ENCODE assay signal across 1 fruit fly cellular context in genomic region chrX:16723203-16724173, dm6.
A peak's percentile ranks its signal among the peaks of the same experiment; 100 is the strongest.
TF ChIP-seq lines count a peak whose summit lies in the region.

No protein-coding gene starts in this region.

TF ChIP-seq in whole organism, embryonic, 481 proteins besides CTCF, POLR2A, EP300 and RAD21 (continued from another document and continues in another):
- TF ChIP-seq CG11696 (GFP tag; IDR thresholded peaks at IDR 0.05; lab: Robert Waterston, UW), result peak; percentile 88
- peak; percentile 24 for TF ChIP-seq cwo (GFP tag; optimal IDR thresholded peaks at IDR 0.05; lab: Kevin White, UChicago)
- TF ChIP-seq esg (GFP tag; conservative IDR thresholded peaks at IDR 0.05; lab: Robert Waterston, UW), result peak; percentile 45
- peak; percentile 19 for TF ChIP-seq zfh2 (GFP tag; optimal IDR thresholded peaks at IDR 0.05; lab: Kevin White, UChicago)
- peak; percentile 79 for TF ChIP-seq CG15601 (tag; optimal IDR thresholded peaks at IDR 0.05; lab: Kevin White, UChicago)
- no peak for TF ChIP-seq peb (GFP tag; IDR thresholded peaks at IDR 0.05; lab: Robert Waterston, UW)
- TF ChIP-seq nerfin-1 (tag; optimal IDR thresholded peaks at IDR 0.05; lab: Kevin White, UChicago), result peak; percentile 1
- TF ChIP-seq ewg (GFP tag; optimal IDR thresholded peaks at IDR 0.05; lab: Kevin White, UChicago), result peak; percentile 59
- peak; percentile 17 for TF ChIP-seq CG12071 (GFP tag; optimal IDR thresholded peaks at IDR 0.05; lab: Kevin White, UChicago)
- peak; percentile 44 for TF ChIP-seq odd (GFP tag; optimal IDR thresholded peaks at IDR 0.05; lab: Kevin White, UChicago)
- TF ChIP-seq CG16815 (GFP tag; optimal IDR thresholded peaks at IDR 0.05; lab: Kevin White, UChicago), result peak; percentile 56
- TF ChIP-seq Usf (GFP tag; optimal IDR thresholded peaks at IDR 0.05; lab: Kevin White, UChicago), result peak; percentile 49
- TF ChIP-seq luna (GFP tag; optimal IDR thresholded peaks at IDR 0.05; lab: Kevin White, UChicago), result no peak
- TF ChIP-seq Oli (tag; optimal IDR thresholded peaks at IDR 0.05; lab: Kevin White, UChicago), result peak; percentile 80
- TF ChIP-seq Hmr (GFP tag; optimal IDR thresholded peaks at IDR 0.05; lab: Kevin White, UChicago), result peak; percentile 85
- TF ChIP-seq Nf-YA (GFP tag; IDR thresholded peaks at IDR 0.05; lab: Robert Waterston, UW), result no peak
- TF ChIP-seq Bteb2 (GFP tag; optimal IDR thresholded peaks at IDR 0.05; lab: Kevin White, UChicago), result peak; percentile 66
- peak; percentile 69 for TF ChIP-seq tgo (GFP tag; IDR thresholded peaks at IDR 0.05; lab: Robert Waterston, UW)
- TF ChIP-seq CG14667 (GFP tag; IDR thresholded peaks at IDR 0.05; lab: Robert Waterston, UW), result peak; percentile 34
- TF ChIP-seq NK7.1 (GFP tag; optimal IDR thresholded peaks at IDR 0.05; lab: Kevin White, UChicago), result no peak
- TF ChIP-seq Scr (GFP tag; IDR thresholded peaks at IDR 0.05; lab: Robert Waterston, UW; ENCODE audit: partially characterized antibody), result no peak
- TF ChIP-seq CG7928 (GFP tag; optimal IDR thresholded peaks at IDR 0.05; lab: Kevin White, UChicago), result no peak
- peak; percentile 58 for TF ChIP-seq CG3847 (GFP tag; IDR thresholded peaks at IDR 0.05; lab: Robert Waterston, UW)
- peak; percentile 62 for TF ChIP-seq CG2875 (GFP tag; optimal IDR thresholded peaks at IDR 0.05; lab: Kevin White, UChicago)
- no peak for TF ChIP-seq pb (GFP tag; optimal IDR thresholded peaks at IDR 0.05; lab: Kevin White, UChicago)
- TF ChIP-seq hkb (optimal IDR thresholded peaks at IDR 0.05; lab: Kevin White, UChicago), result no peak
- TF ChIP-seq hkb (GFP tag; IDR thresholded peaks at IDR 0.05; lab: Robert Waterston, UW), result peak; percentile 83
- TF ChIP-seq sc (optimal IDR thresholded peaks at IDR 0.05; lab: Kevin White, UChicago), result no peak
- TF ChIP-seq sc (GFP tag; optimal IDR thresholded peaks at IDR 0.05; lab: Kevin White, UChicago), result peak; percentile 63
- peak; percentile 83 for TF ChIP-seq CG12391 (tag; optimal IDR thresholded peaks at IDR 0.05; lab: Kevin White, UChicago)
- TF ChIP-seq gsb-n (tag; optimal IDR thresholded peaks at IDR 0.05; lab: Kevin White, UChicago), result peak; percentile 78
- TF ChIP-seq CG6813 (GFP tag; optimal IDR thresholded peaks at IDR 0.05; lab: Kevin White, UChicago), result peak; percentile 20
- TF ChIP-seq tin (GFP tag; optimal IDR thresholded peaks at IDR 0.05; lab: Kevin White, UChicago), result peak; percentile 27
- TF ChIP-seq Drgx (GFP tag; IDR thresholded peaks at IDR 0.05; lab: Robert Waterston, UW), result peak; percentile 61; the same call in 1 of the 2 replicates
- peak; percentile 59 for TF ChIP-seq stc (GFP tag; IDR thresholded peaks at IDR 0.05; lab: Robert Waterston, UW)
- TF ChIP-seq so (GFP tag; IDR thresholded peaks at IDR 0.05; lab: Robert Waterston, UW), result peak; percentile 68; the same call in 2 of the 3 replicates
- TF ChIP-seq bcd (GFP tag; optimal IDR thresholded peaks at IDR 0.05; lab: Kevin White, UChicago), result peak; percentile 60
- TF ChIP-seq Awh (GFP tag; IDR thresholded peaks at IDR 0.05; lab: Robert Waterston, UW), result peak; percentile 55
- TF ChIP-seq CG9817 (tag; optimal IDR thresholded peaks at IDR 0.05; lab: Kevin White, UChicago), result peak; percentile 69
- TF ChIP-seq CoRest (tag; optimal IDR thresholded peaks at IDR 0.05; lab: Kevin White, UChicago), result peak; percentile 89
- TF ChIP-seq CG13287 (GFP tag; IDR thresholded peaks at IDR 0.05; lab: Robert Waterston, UW; ENCODE audit: partially characterized antibody), result no peak
- TF ChIP-seq CG31441 (GFP tag; IDR thresholded peaks at IDR 0.05; lab: Robert Waterston, UW), result peak; percentile 83
- TF ChIP-seq Asciz (GFP tag; optimal IDR thresholded peaks at IDR 0.05; lab: Kevin White, UChicago), result peak; percentile 32
- TF ChIP-seq Chrac-16 (GFP tag; optimal IDR thresholded peaks at IDR 0.05; lab: Kevin White, UChicago), result peak; percentile 49
- TF ChIP-seq CG14050 (GFP tag; IDR thresholded peaks at IDR 0.05; lab: Robert Waterston, UW), result peak; percentile 67; the same call in 2 of the 3 replicates
- TF ChIP-seq CG1792 (GFP tag; optimal IDR thresholded peaks at IDR 0.05; lab: Kevin White, UChicago), result no peak
- TF ChIP-seq Bgb (GFP tag; IDR thresholded peaks at IDR 0.05; lab: Robert Waterston, UW; ENCODE audit: partially characterized antibody), result peak; percentile 19; the same call in 1 of the 2 replicates
- TF ChIP-seq CG7963 (GFP tag; IDR thresholded peaks at IDR 0.05; lab: Robert Waterston, UW; ENCODE audit: partially characterized antibody), result no peak
- TF ChIP-seq bowl (GFP tag; IDR thresholded peaks at IDR 0.05; lab: Robert Waterston, UW), result no peak
- no peak for TF ChIP-seq YL-1 (GFP tag; optimal IDR thresholded peaks at IDR 0.05; lab: Kevin White, UChicago)
- peak; percentile 50 for TF ChIP-seq slp2 (GFP tag; optimal IDR thresholded peaks at IDR 0.05; lab: Kevin White, UChicago)
- peak; percentile 4 for TF ChIP-seq Antp (GFP tag; optimal IDR thresholded peaks at IDR 0.05; lab: Kevin White, UChicago)
- TF ChIP-seq CG4360 (GFP tag; IDR thresholded peaks at IDR 0.05; lab: Robert Waterston, UW), result peak; percentile 95
- TF ChIP-seq PHDP (tag; optimal IDR thresholded peaks at IDR 0.05; lab: Kevin White, UChicago), result peak; percentile 87
- no peak for TF ChIP-seq bigmax (GFP tag; optimal IDR thresholded peaks at IDR 0.05; lab: Kevin White, UChicago)
- peak; percentile 39 for TF ChIP-seq jing (GFP tag; optimal IDR thresholded peaks at IDR 0.05; lab: Kevin White, UChicago)
- peak; percentile 53; the same call in 2 of the 3 replicates for TF ChIP-seq CG11456 (GFP tag; IDR thresholded peaks at IDR 0.05; lab: Robert Waterston, UW)
- TF ChIP-seq CG2202 (tag; optimal IDR thresholded peaks at IDR 0.05; lab: Kevin White, UChicago), result peak; percentile 47
- TF ChIP-seq ATbp (GFP tag; optimal IDR thresholded peaks at IDR 0.05; lab: Kevin White, UChicago), result peak; percentile 71
- peak; percentile 65 for TF ChIP-seq D19A (tag; optimal IDR thresholded peaks at IDR 0.05; lab: Kevin White, UChicago)
- TF ChIP-seq Tbp (GFP tag; optimal IDR thresholded peaks at IDR 0.05; lab: Kevin White, UChicago), result no peak
- no peak for TF ChIP-seq Spps (tag; optimal IDR thresholded peaks at IDR 0.05; lab: Kevin White, UChicago)
- TF ChIP-seq tna (GFP tag; IDR thresholded peaks at IDR 0.05; lab: Robert Waterston, UW; ENCODE audit: partially characterized antibody), result no peak
- no peak for TF ChIP-seq vnd (GFP tag; IDR thresholded peaks at IDR 0.05; lab: Robert Waterston, UW; ENCODE audit: partially characterized antibody)
- TF ChIP-seq CG4820 (GFP tag; optimal IDR thresholded peaks at IDR 0.05; lab: Kevin White, UChicago), result peak; percentile 5
- peak; percentile 26; the same call in 1 of the 2 replicates for TF ChIP-seq CG4730 (GFP tag; IDR thresholded peaks at IDR 0.05; lab: Robert Waterston, UW)
- no peak for TF ChIP-seq Stat92E (GFP tag; optimal IDR thresholded peaks at IDR 0.05; lab: Kevin White, UChicago)
- no peak for TF ChIP-seq CG11560 (tag; IDR thresholded peaks at IDR 0.05; lab: Robert Waterston, UW)
- peak; percentile 54 for TF ChIP-seq CG4707 (GFP tag; optimal IDR thresholded peaks at IDR 0.05; lab: Kevin White, UChicago)
- peak; percentile 77 for TF ChIP-seq Med (GFP tag; lab: Kevin White, UChicago)
- TF ChIP-seq CG9932 (GFP tag; IDR thresholded peaks at IDR 0.05; lab: Robert Waterston, UW), result peak; percentile 66
- peak; percentile 54 for TF ChIP-seq CG1233 (GFP tag; optimal IDR thresholded peaks at IDR 0.05; lab: Kevin White, UChicago)
- TF ChIP-seq Side (GFP tag; optimal IDR thresholded peaks at IDR 0.05; lab: Kevin White, UChicago), result peak; percentile 24
- peak; percentile 72 for TF ChIP-seq D19B (GFP tag; optimal IDR thresholded peaks at IDR 0.05; lab: Kevin White, UChicago)
- peak; percentile 75 for TF ChIP-seq CG18599 (GFP tag; optimal IDR thresholded peaks at IDR 0.05; lab: Kevin White, UChicago)
- no peak for TF ChIP-seq C15 (GFP tag; IDR thresholded peaks at IDR 0.05; lab: Robert Waterston, UW)
- TF ChIP-seq tio (GFP tag; optimal IDR thresholded peaks at IDR 0.05; lab: Kevin White, UChicago), result peak; percentile 73
- TF ChIP-seq CG6854 (GFP tag; optimal IDR thresholded peaks at IDR 0.05; lab: Kevin White, UChicago), result peak; percentile 30
- TF ChIP-seq CG12155 (GFP tag; optimal IDR thresholded peaks at IDR 0.05; lab: Kevin White, UChicago), result peak; percentile 47
- peak; percentile 54 for TF ChIP-seq CG13296 (GFP tag; optimal IDR thresholded peaks at IDR 0.05; lab: Kevin White, UChicago)
- peak; percentile 55; the same call in 1 of the 2 replicates for TF ChIP-seq ara (GFP tag; IDR thresholded peaks at IDR 0.05; lab: Robert Waterston, UW)
- peak; percentile 2 for TF ChIP-seq ERR (GFP tag; optimal IDR thresholded peaks at IDR 0.05; lab: Kevin White, UChicago)
- TF ChIP-seq Deaf1 (tag; optimal IDR thresholded peaks at IDR 0.05; lab: Kevin White, UChicago), result peak; percentile 47
- peak; percentile 64 for TF ChIP-seq HHEX (GFP tag; optimal IDR thresholded peaks at IDR 0.05; lab: Kevin White, UChicago)
- no peak for TF ChIP-seq ems (GFP tag; optimal IDR thresholded peaks at IDR 0.05; lab: Kevin White, UChicago)
- TF ChIP-seq CG18011 (GFP tag; optimal IDR thresholded peaks at IDR 0.05; lab: Kevin White, UChicago), result peak; percentile 48
- no peak for TF ChIP-seq CG8290 (GFP tag; optimal IDR thresholded peaks at IDR 0.05; lab: Kevin White, UChicago)
- TF ChIP-seq CG8290 (tag; optimal IDR thresholded peaks at IDR 0.05; lab: Kevin White, UChicago), result peak in 1 of 2 experiments; percentile 2
- TF ChIP-seq Abd-B (GFP tag; optimal IDR thresholded peaks at IDR 0.05; lab: Kevin White, UChicago), result peak; percentile 69
- TF ChIP-seq CG9727 (GFP tag; optimal IDR thresholded peaks at IDR 0.05; lab: Kevin White, UChicago), result peak; percentile 78
- peak; percentile 78 for TF ChIP-seq CG32767 (GFP tag; IDR thresholded peaks at IDR 0.05; lab: Robert Waterston, UW)
- peak; percentile 64 for TF ChIP-seq BtbVII (GFP tag; optimal IDR thresholded peaks at IDR 0.05; lab: Kevin White, UChicago)
- TF ChIP-seq CG12236 (GFP tag; optimal IDR thresholded peaks at IDR 0.05; lab: Kevin White, UChicago), result peak; percentile 27
- TF ChIP-seq shn (GFP tag; optimal IDR thresholded peaks at IDR 0.05; lab: Kevin White, UChicago), result peak; percentile 25
- TF ChIP-seq CG31388 (GFP tag; optimal IDR thresholded peaks at IDR 0.05; lab: Kevin White, UChicago), result no peak
- TF ChIP-seq CG10654 (GFP tag; optimal IDR thresholded peaks at IDR 0.05; lab: Kevin White, UChicago), result peak; percentile 39
- TF ChIP-seq CG7357 (GFP tag; IDR thresholded peaks at IDR 0.05; lab: Robert Waterston, UW), result peak; percentile 54; the same call in 2 of the 3 replicates
- 0 out of 2 replicates have a peak, but pooled peaks have one; percentile 27 for TF ChIP-seq gsb (GFP tag; IDR thresholded peaks at IDR 0.05; lab: Robert Waterston, UW)
- TF ChIP-seq Oaz (GFP tag; IDR thresholded peaks at IDR 0.05; lab: Robert Waterston, UW), result 0 out of 2 replicates have a peak, but pooled peaks have one; percentile 30
- TF ChIP-seq cad (GFP tag; optimal IDR thresholded peaks at IDR 0.05; lab: Kevin White, UChicago), result no peak
- peak; percentile 8 for TF ChIP-seq wek (GFP tag; optimal IDR thresholded peaks at IDR 0.05; lab: Kevin White, UChicago)
- TF ChIP-seq CG1647 (GFP tag; optimal IDR thresholded peaks at IDR 0.05; lab: Kevin White, UChicago), result no peak
- TF ChIP-seq pho (GFP tag; optimal IDR thresholded peaks at IDR 0.05; lab: Kevin White, UChicago), result peak; percentile 58
- 0 out of 2 replicates have a peak, but pooled peaks have one; percentile 39 for TF ChIP-seq NFAT (GFP tag; IDR thresholded peaks at IDR 0.05; lab: Robert Waterston, UW)
- TF ChIP-seq da (GFP tag; optimal IDR thresholded peaks at IDR 0.05; lab: Kevin White, UChicago), result peak; percentile 11
- TF ChIP-seq Fer1 (GFP tag; optimal IDR thresholded peaks at IDR 0.05; lab: Kevin White, UChicago), result peak; percentile 67
- peak; percentile 11 for TF ChIP-seq Jarid2 (GFP tag; optimal IDR thresholded peaks at IDR 0.05; lab: Kevin White, UChicago)
- peak; percentile 79 for TF ChIP-seq CG8924 (tag; optimal IDR thresholded peaks at IDR 0.05; lab: Kevin White, UChicago)
- TF ChIP-seq Xbp1 (GFP tag; optimal IDR thresholded peaks at IDR 0.05; lab: Kevin White, UChicago), result peak; percentile 73
- peak; percentile 19 for TF ChIP-seq CG16863 (GFP tag; optimal IDR thresholded peaks at IDR 0.05; lab: Kevin White, UChicago)
- no peak for TF ChIP-seq HmgD (GFP tag; optimal IDR thresholded peaks at IDR 0.05; lab: Kevin White, UChicago)
- peak; percentile 36; the same call in 1 of the 2 replicates for TF ChIP-seq Poxn (GFP tag; IDR thresholded peaks at IDR 0.05; lab: Robert Waterston, UW)
- TF ChIP-seq inv (GFP tag; IDR thresholded peaks at IDR 0.05; lab: Robert Waterston, UW; ENCODE audit: partially characterized antibody), result no peak
- peak; percentile 15; the same call in 1 of the 2 replicates for TF ChIP-seq Ravus (GFP tag; IDR thresholded peaks at IDR 0.05; lab: Robert Waterston, UW)
- peak; percentile 23 for TF ChIP-seq Myb (GFP tag; optimal IDR thresholded peaks at IDR 0.05; lab: Kevin White, UChicago)
- TF ChIP-seq lmd (GFP tag; IDR thresholded peaks at IDR 0.05; lab: Robert Waterston, UW), result peak; percentile 82
- TF ChIP-seq az2 (GFP tag; optimal IDR thresholded peaks at IDR 0.05; lab: Kevin White, UChicago), result peak; percentile 74
- TF ChIP-seq salm (tag; optimal IDR thresholded peaks at IDR 0.05; lab: Kevin White, UChicago), result peak; percentile 69
- TF ChIP-seq Xrp1 (GFP tag; IDR thresholded peaks at IDR 0.05; lab: Robert Waterston, UW), result peak; percentile 74
- peak; percentile 49; the same call in 2 of the 3 replicates for TF ChIP-seq ken (GFP tag; IDR thresholded peaks at IDR 0.05; lab: Robert Waterston, UW)
- TF ChIP-seq crc (GFP tag; optimal IDR thresholded peaks at IDR 0.05; lab: Kevin White, UChicago), result peak; percentile 46
- TF ChIP-seq en (GFP tag; optimal IDR thresholded peaks at IDR 0.05; lab: Kevin White, UChicago), result peak; percentile 33
- TF ChIP-seq Sox100B (GFP tag; optimal IDR thresholded peaks at IDR 0.05; lab: Kevin White, UChicago), result peak; percentile 65
- peak; percentile 57 for TF ChIP-seq CG8281 (tag; optimal IDR thresholded peaks at IDR 0.05; lab: Kevin White, UChicago)
- TF ChIP-seq Meics (GFP tag; optimal IDR thresholded peaks at IDR 0.05; lab: Kevin White, UChicago), result peak; percentile 66
- TF ChIP-seq phol (tag; optimal IDR thresholded peaks at IDR 0.05; lab: Kevin White, UChicago), result peak; percentile 62
- TF ChIP-seq Bdp1 (GFP tag; optimal IDR thresholded peaks at IDR 0.05; lab: Kevin White, UChicago), result peak; percentile 19
- TF ChIP-seq D (optimal IDR thresholded peaks at IDR 0.05; lab: Kevin White, UChicago), result no peak
- peak; percentile 44 for TF ChIP-seq D (GFP tag; optimal IDR thresholded peaks at IDR 0.05; lab: Kevin White, UChicago)
- TF ChIP-seq CG8359 (GFP tag; optimal IDR thresholded peaks at IDR 0.05; lab: Kevin White, UChicago; ENCODE audit: borderline replicate concordance), result no peak
